Fruit fly (Drosophila melanogaster): ENCODE measurements around the gene Sgt.
A peak's percentile ranks its signal among the peaks of the same experiment; 100 is the strongest.

Gene Sgt

DNA sequence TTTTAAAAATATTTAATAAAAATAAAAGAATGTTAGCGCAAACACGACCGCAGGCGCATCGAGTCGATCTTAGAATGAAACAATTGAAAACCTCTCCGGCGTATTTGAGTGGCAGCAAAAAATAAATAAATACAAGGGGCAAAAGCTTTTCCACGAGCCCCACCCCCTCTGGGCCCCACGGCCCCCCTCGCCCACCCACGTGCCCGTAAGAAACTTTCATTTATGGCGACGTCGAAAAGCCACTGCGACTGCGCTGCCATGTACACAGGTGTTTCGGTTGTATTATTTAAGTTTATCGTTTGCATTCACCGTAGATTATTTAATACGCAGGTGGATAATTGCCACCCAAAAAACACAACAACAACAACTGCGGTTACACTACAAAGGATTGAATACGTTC is 23.0 kb upstream of the Sgt start (continued):
- TF ChIP-seq ci (GFP tag; IDR thresholded peaks at IDR 0.05) (peak; percentile 67; the same call in 2 of the 3 replicates), eve (GFP tag; optimal IDR thresholded peaks at IDR 0.05) (no peak), CG12071 (GFP tag; optimal IDR thresholded peaks at IDR 0.05) (peak; percentile 12), Mrtf (GFP tag; IDR thresholded peaks at IDR 0.05) (no peak), sd (tag; optimal IDR thresholded peaks at IDR 0.05) (peak; percentile 32), knrl (GFP tag; IDR thresholded peaks at IDR 0.05; ENCODE audit: partially characterized antibody) (0 out of 3 replicates have a peak, but pooled peaks have one; percentile 20), Dbx (GFP tag; IDR thresholded peaks at IDR 0.05) (peak; percentile 17; the same call in 1 of the 3 replicates), CG31365 (tag; optimal IDR thresholded peaks at IDR 0.05) (no peak), Lpt (GFP tag; optimal IDR thresholded peaks at IDR 0.05) (no peak), CG1024 (GFP tag; IDR thresholded peaks at IDR 0.05) (no peak), CG3281 (GFP tag; optimal IDR thresholded peaks at IDR 0.05) (peak; percentile 25), CG32532 (GFP tag; IDR thresholded peaks at IDR 0.05) (0 out of 2 replicates have a peak, but pooled peaks have one; percentile 11), CG10431 (GFP tag; optimal IDR thresholded peaks at IDR 0.05) (no peak), Six4 (GFP tag; optimal IDR thresholded peaks at IDR 0.05) (no peak), CG13296 (GFP tag; optimal IDR thresholded peaks at IDR 0.05) (peak; percentile 4), ATbp (GFP tag; optimal IDR thresholded peaks at IDR 0.05) (peak; percentile 26), bbx (GFP tag; IDR thresholded peaks at IDR 0.05; ENCODE audit: partially characterized antibody) (no peak), sug (tag; optimal IDR thresholded peaks at IDR 0.05) (peak; percentile 49), CG15479 (GFP tag; optimal IDR thresholded peaks at IDR 0.05) (no peak), ato (GFP tag; IDR thresholded peaks at IDR 0.05; ENCODE audit: partially characterized antibody) (no peak), CG17385 (GFP tag; optimal IDR thresholded peaks at IDR 0.05) (peak; percentile 19), HHEX (GFP tag; optimal IDR thresholded peaks at IDR 0.05) (peak; percentile 2), CG10274 (GFP tag; optimal IDR thresholded peaks at IDR 0.05) (no peak), CG15269 (tag; optimal IDR thresholded peaks at IDR 0.05) (peak; percentile 22), CG17612 (GFP tag; IDR thresholded peaks at IDR 0.05) (no peak), CG9727 (GFP tag; optimal IDR thresholded peaks at IDR 0.05) (no peak), exex (tag; optimal IDR thresholded peaks at IDR 0.05) (peak; percentile 16), CG17328 (GFP tag; IDR thresholded peaks at IDR 0.05) (no peak), CG10543 (GFP tag; optimal IDR thresholded peaks at IDR 0.05) (peak; percentile 46), cg (GFP tag; optimal IDR thresholded peaks at IDR 0.05) (no peak), Rx (GFP tag; IDR thresholded peaks at IDR 0.05) (no peak), Usf (GFP tag; optimal IDR thresholded peaks at IDR 0.05) (no peak), Fer1 (GFP tag; optimal IDR thresholded peaks at IDR 0.05) (peak; percentile 26), z (GFP tag; IDR thresholded peaks at IDR 0.05) (0 out of 3 replicates have a peak, but pooled peaks have one; percentile 45), Adf1 (GFP tag; IDR thresholded peaks at IDR 0.05) (peak; percentile 80), zf30C (GFP tag; optimal IDR thresholded peaks at IDR 0.05) (no peak), CG34376 (GFP tag; optimal IDR thresholded peaks at IDR 0.05) (peak; percentile 31), sc (optimal IDR thresholded peaks at IDR 0.05) (no peak), sc (GFP tag; optimal IDR thresholded peaks at IDR 0.05) (no peak), CG16779 (GFP tag; IDR thresholded peaks at IDR 0.05) (no peak), CG12769 (tag; optimal IDR thresholded peaks at IDR 0.05) (peak; percentile 23), chinmo (GFP tag; IDR thresholded peaks at IDR 0.05; ENCODE audit: partially characterized antibody) (peak; percentile 84), Med (GFP tag) (peak; percentile 38), Meics (GFP tag; optimal IDR thresholded peaks at IDR 0.05) (peak; percentile 25), NfI (GFP tag; optimal IDR thresholded peaks at IDR 0.05) (no peak), BtbVII (GFP tag; optimal IDR thresholded peaks at IDR 0.05) (peak; percentile 57), CG3838 (GFP tag; optimal IDR thresholded peaks at IDR 0.05) (no peak), dmrt99B (tag; optimal IDR thresholded peaks at IDR 0.05) (no peak), otp (GFP tag; IDR thresholded peaks at IDR 0.05) (0 out of 3 replicates have a peak, but pooled peaks have one; percentile 32), Antp (GFP tag; optimal IDR thresholded peaks at IDR 0.05) (no peak), CG13894 (tag; optimal IDR thresholded peaks at IDR 0.05) (peak; percentile 6)
